Worm (Caenorhabditis elegans): ENCODE data around the gene C01G12.5.

DNA sequence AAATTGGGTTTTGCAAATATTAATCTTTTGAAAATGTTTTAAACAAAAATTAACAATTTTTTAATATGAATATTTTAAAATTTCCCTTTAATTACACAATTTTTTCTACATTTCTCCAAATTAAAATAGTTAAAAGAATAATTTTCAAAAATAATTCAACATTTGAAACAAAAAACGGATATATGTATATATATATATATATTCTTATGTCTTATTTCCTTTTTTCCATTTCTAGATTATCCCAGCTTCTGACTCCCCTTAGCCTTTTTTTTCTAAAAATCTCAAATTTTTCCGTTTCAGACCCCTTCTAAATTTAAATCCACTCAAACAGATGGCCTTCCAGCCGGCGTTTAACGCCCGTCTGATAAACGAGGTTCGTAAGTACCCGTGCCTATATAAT is 14.0 kb downstream of the C01G12.5 start, which contains the start of gene madf-5:
- TF ChIP-seq ztf-25 (GFP tag; IDR thresholded peaks at IDR 0.05): no peak
- TF ChIP-seq efl-1 (GFP tag; optimal IDR thresholded peaks at IDR 0.05): no peak
- TF ChIP-seq ama-1 (optimal IDR thresholded peaks at IDR 0.05): no peak
- no peak for TF ChIP-seq ama-1 (GFP tag; optimal IDR thresholded peaks at IDR 0.05)
- TF ChIP-seq mxl-1 (tag; optimal IDR thresholded peaks at IDR 0.05): no peak
- no peak for TF ChIP-seq snpc-1.1 (tag; optimal IDR thresholded peaks at IDR 0.05; ENCODE audit: insufficient read depth)
- no peak for TF ChIP-seq ekl-4 (GFP tag; IDR thresholded peaks at IDR 0.05)
- no peak for TF ChIP-seq unc-130 (GFP tag; optimal IDR thresholded peaks at IDR 0.05)
- TF ChIP-seq B0019.2 (GFP tag; conservative IDR thresholded peaks at IDR 0.05): no peak
- no peak for TF ChIP-seq snpc-4 (GFP tag; optimal IDR thresholded peaks at IDR 0.05)
- TF ChIP-seq snpc-4 (tag; optimal IDR thresholded peaks at IDR 0.05): no peak
- no peak for TF ChIP-seq die-1 (tag; optimal IDR thresholded peaks at IDR 0.05)

All from whole organism, young adult.